Fruit fly (Drosophila melanogaster) whole organism, embryonic: ENCODE results near the gene CG13258.

ENCODE experiments used
- CG10267 ChIP-seq: fragments of 200-800 bp; sonication (Bioruptor generic); optimal IDR thresholded peaks from 2 replicates; lab custom pipeline; 2018; ENCODE audit warnings: missing biosample characterization, mild to moderate bottlenecking, missing genetic modification characterization, moderate library complexity
- CG10274 ChIP-seq: fragments of 200-800 bp; sonication (Bioruptor generic); optimal IDR thresholded peaks from 3 replicates; lab custom pipeline; 2017; ENCODE audit warnings: missing biosample characterization, mild to moderate bottlenecking, missing genetic modification characterization
- CG10543 ChIP-seq: fragments of 200-800 bp; sonication (Bioruptor generic); optimal IDR thresholded peaks from 3 replicates; lab custom pipeline; 2017; ENCODE audit warnings: missing biosample characterization, mild to moderate bottlenecking, missing genetic modification characterization, moderate library complexity
- CG10654 ChIP-seq: fragments of 200-800 bp; sonication (Bioruptor generic); optimal IDR thresholded peaks from 2 replicates; lab custom pipeline; 2016; ENCODE audit warnings: missing biosample characterization, missing genetic modification characterization
- CG10979 ChIP-seq: fragments of 200-800 bp; sonication (Bioruptor generic); optimal IDR thresholded peaks from 2 replicates; lab custom pipeline; 2018; ENCODE audit warnings: missing biosample characterization, mild to moderate bottlenecking, missing genetic modification characterization, moderate library complexity
- CG12071 ChIP-seq: fragments of 200-800 bp; sonication (Bioruptor generic); optimal IDR thresholded peaks from 3 replicates; lab custom pipeline; 2018; ENCODE audit warnings: missing biosample characterization, mild to moderate bottlenecking, missing genetic modification characterization
- CG1647 ChIP-seq: fragments of 200-800 bp; sonication (Bioruptor generic); optimal IDR thresholded peaks from 3 replicates; lab custom pipeline; 2016; ENCODE audit warnings: missing biosample characterization, missing genetic modification characterization
- CG16779 ChIP-seq: fragments of 200-800 bp; sonication (Bioruptor generic); IDR thresholded peaks from 2 replicates; pipeline ENCODE4 v1.3.6; 2022; ENCODE audit warnings: missing biosample characterization, missing genetic modification characterization
- CG18011 ChIP-seq: fragments of 200-800 bp; sonication (Bioruptor generic); optimal IDR thresholded peaks from 2 replicates; lab custom pipeline; 2017; ENCODE audit warnings: missing biosample characterization, missing genetic modification characterization, mild to moderate bottlenecking, moderate library complexity, missing genotype
- CG2678 ChIP-seq: fragments of 200-800 bp; sonication (Bioruptor generic); optimal IDR thresholded peaks from 3 replicates; lab custom pipeline; 2019; ENCODE audit warnings: missing biosample characterization, mild to moderate bottlenecking, missing genetic modification characterization, moderate library complexity
- CG2712 ChIP-seq: fragments of 200-800 bp; optimal IDR thresholded peaks from 3 replicates; lab custom pipeline; 2019; ENCODE audit warnings: missing biosample characterization, mild to moderate bottlenecking, missing genetic modification characterization, moderate library complexity
- CG3847 ChIP-seq: fragments of 200-800 bp; sonication (Bioruptor generic); IDR thresholded peaks from 2 replicates; pipeline ENCODE4 v1.3.6; 2022; ENCODE audit warnings: missing biosample characterization, missing genetic modification characterization
- CG4404 ChIP-seq: fragments of 200-800 bp; sonication (Bioruptor generic); IDR thresholded peaks from 2 replicates; pipeline ENCODE4 v1.3.6; 2022; ENCODE audit warnings: missing biosample characterization, missing genetic modification characterization
- CG4424 ChIP-seq: fragments of 200-800 bp; sonication (Bioruptor generic); optimal IDR thresholded peaks from 3 replicates; lab custom pipeline; 2016; ENCODE audit warnings: missing biosample characterization, missing genetic modification characterization
- CG4820 ChIP-seq: fragments of 200-800 bp; sonication (Bioruptor generic); optimal IDR thresholded peaks from 3 replicates; lab custom pipeline; 2016; ENCODE audit warnings: missing biosample characterization, missing genetic modification characterization
- CG6813 ChIP-seq: fragments of 200-800 bp; sonication (Bioruptor generic); optimal IDR thresholded peaks from 2 replicates; lab custom pipeline; 2017; ENCODE audit warnings: missing biosample characterization, missing genetic modification characterization, mild to moderate bottlenecking, moderate library complexity, missing genetic modification reagents
- CG7357 ChIP-seq: fragments of 200-800 bp; sonication (Bioruptor generic); IDR thresholded peaks from 3 replicates; pipeline ENCODE4 v1.3.6; 2022; ENCODE audit warnings: missing biosample characterization, missing genetic modification characterization
- CG8478 ChIP-seq: fragments of >200 bp; optimal IDR thresholded peaks from 2 replicates; lab custom pipeline; 2018
- CG9797 ChIP-seq: fragments of 200-800 bp; sonication (Bioruptor generic); optimal IDR thresholded peaks from 3 replicates; lab custom pipeline; 2018; ENCODE audit warnings: missing biosample characterization, mild to moderate bottlenecking, missing genetic modification characterization
- CHES-1-like ChIP-seq: fragments of 200-800 bp; sonication (Bioruptor generic); optimal IDR thresholded peaks from 2 replicates; lab custom pipeline; 2016; ENCODE audit warnings: missing biosample characterization, missing genetic modification characterization
- Dad ChIP-seq: fragments of 200-800 bp; sonication (Bioruptor generic); optimal IDR thresholded peaks from 3 replicates; lab custom pipeline; 2016; ENCODE audit warnings: missing biosample characterization, missing genetic modification characterization
- Dbx ChIP-seq: fragments of 200-800 bp; sonication (Bioruptor generic); IDR thresholded peaks from 3 replicates; pipeline ENCODE4 v1.3.6; 2022; ENCODE audit warnings: missing biosample characterization, missing genetic modification characterization
- Deaf1 ChIP-seq: fragments of 200-800 bp; optimal IDR thresholded peaks from 3 replicates; lab custom pipeline; 2019; ENCODE audit warnings: missing biosample characterization, mild to moderate bottlenecking, missing genetic modification characterization, moderate library complexity
- Doc2 ChIP-seq: fragments of 200-800 bp; sonication (Bioruptor generic); IDR thresholded peaks from 2 replicates; pipeline ENCODE4 v1.3.6; 2022; ENCODE audit warnings: missing biosample characterization, missing genetic modification characterization
- Fer1 ChIP-seq: fragments of 200-800 bp; sonication (Bioruptor generic); optimal IDR thresholded peaks from 2 replicates; lab custom pipeline; 2017; ENCODE audit warnings: missing biosample characterization, mild to moderate bottlenecking, missing genetic modification characterization
- Max ChIP-seq: fragments of 200-800 bp; sonication (Bioruptor generic); optimal IDR thresholded peaks from 2 replicates; lab custom pipeline; 2016; ENCODE audit warnings: missing biosample characterization, mild to moderate bottlenecking, missing genetic modification characterization
- Ptx1 ChIP-seq: fragments of 200-800 bp; sonication (Bioruptor generic); IDR thresholded peaks from 2 replicates; pipeline ENCODE4 v1.3.6; 2022; ENCODE audit warnings: missing biosample characterization, missing genetic modification characterization
- Sin3A ChIP-seq: fragments of >200 bp; optimal IDR thresholded peaks from 2 replicates; lab custom pipeline; 2018
- Sry-δ ChIP-seq: fragments of 200-800 bp; sonication (Bioruptor generic); optimal IDR thresholded peaks from 2 replicates; lab custom pipeline; 2016; ENCODE audit warnings: missing biosample characterization, missing genetic modification characterization
- dati ChIP-seq: fragments of 200-800 bp; sonication (Bioruptor generic); IDR thresholded peaks from 2 replicates; pipeline ENCODE4 v1.3.6; 2022; ENCODE audit warnings: missing biosample characterization, missing genetic modification characterization
- dmrt99B ChIP-seq: fragments of 200-800 bp; sonication (Bioruptor generic); optimal IDR thresholded peaks from 2 replicates; lab custom pipeline; 2018; ENCODE audit warnings: missing biosample characterization, mild to moderate bottlenecking, missing genetic modification characterization, moderate library complexity
- en ChIP-seq: fragments of 200-800 bp; sonication (Bioruptor generic); optimal IDR thresholded peaks from 2 replicates; lab custom pipeline; 2016; ENCODE audit warnings: missing biosample characterization, missing genetic modification characterization
- ewg ChIP-seq: fragments of 200-800 bp; sonication (Bioruptor generic); optimal IDR thresholded peaks from 3 replicates; lab custom pipeline; 2017; ENCODE audit warnings: mild to moderate bottlenecking, missing biosample characterization, missing genetic modification reagents, missing genetic modification characterization
- exex ChIP-seq: fragments of 200-800 bp; sonication (Bioruptor generic); optimal IDR thresholded peaks from 4 replicates; lab custom pipeline; 2018; ENCODE audit warnings: missing biosample characterization, mild to moderate bottlenecking, missing genetic modification characterization, moderate library complexity
- ham ChIP-seq: fragments of 200-800 bp; sonication (Bioruptor generic); IDR thresholded peaks from 2 replicates; pipeline ENCODE4 v1.3.6; 2022; ENCODE audit warnings: missing biosample characterization, missing genetic modification characterization
- jing ChIP-seq: fragments of 200-800 bp; sonication (Bioruptor generic); optimal IDR thresholded peaks from 2 replicates; lab custom pipeline; 2018; ENCODE audit warnings: missing biosample characterization, mild to moderate bottlenecking, missing genetic modification characterization
- mld ChIP-seq: fragments of 200-800 bp; sonication (Bioruptor generic); IDR thresholded peaks from 3 replicates; pipeline ENCODE4 v1.3.6; 2022; ENCODE audit warnings: missing biosample characterization, missing genetic modification characterization; ENCODE audit not compliant: partially characterized antibody
- odd ChIP-seq: fragments of 200-800 bp; sonication (Bioruptor generic); optimal IDR thresholded peaks from 2 replicates; lab custom pipeline; 2017; ENCODE audit warnings: missing biosample characterization, mild to moderate bottlenecking, missing genetic modification characterization
- pan ChIP-seq, 4 experiments: fragments of >200 bp in 3 of 4; fragments of 200-800 bp in 1 of 4; sonication (Bioruptor generic) in 1 of 4; optimal IDR thresholded peaks in 3 of 4; IDR thresholded peaks in 1 of 4; 2 replicates each; pipeline versions ENCODE4 v1.3.6 to Lab custom; 2017 to 2022; ENCODE audit warnings: missing biosample characterization in 2 of 4, missing genetic modification characterization in 2 of 4, mixed read lengths in 1 of 4
- phol ChIP-seq: fragments of 200-800 bp; sonication (Bioruptor generic); optimal IDR thresholded peaks from 3 replicates; lab custom pipeline; 2018; ENCODE audit warnings: missing biosample characterization, mild to moderate bottlenecking, missing genetic modification characterization, moderate library complexity
- repo ChIP-seq: fragments of 200-800 bp; sonication (Bioruptor generic); optimal IDR thresholded peaks from 2 replicates; lab custom pipeline; 2016; ENCODE audit warnings: missing biosample characterization, missing genetic modification characterization
- sc ChIP-seq, 3 experiments: fragments of >200 bp in 2 of 3; fragments of 200-800 bp in 1 of 3; sonication (Bioruptor generic) in 1 of 3; optimal IDR thresholded peaks; 2 replicates in 2 of 3; 3 replicates in 1 of 3; lab custom pipeline; 2017; ENCODE audit warnings: mild to moderate bottlenecking in 1 of 3, missing biosample characterization in 1 of 3, missing genetic modification characterization in 1 of 3, missing genetic modification reagents in 1 of 3
- slbo ChIP-seq: fragments of 200-800 bp; sonication (Bioruptor generic); IDR thresholded peaks from 2 replicates; pipeline ENCODE4 v1.3.6; 2022; ENCODE audit warnings: missing biosample characterization, missing genetic modification characterization
- tio ChIP-seq: fragments of 200-800 bp; sonication (Bioruptor generic); optimal IDR thresholded peaks from 2 replicates; lab custom pipeline; 2017; ENCODE audit warnings: missing biosample characterization, missing genetic modification characterization, inconsistent platforms
- tup ChIP-seq: fragments of 200-800 bp; sonication (Bioruptor generic); optimal IDR thresholded peaks from 2 replicates; lab custom pipeline; 2016; ENCODE audit warnings: missing biosample characterization, mild to moderate bottlenecking, missing genetic modification characterization, moderate library complexity
- unc-4 ChIP-seq: fragments of 200-800 bp; sonication (Bioruptor generic); IDR thresholded peaks from 2 replicates; pipeline ENCODE4 v1.3.6; 2022; ENCODE audit warnings: missing biosample characterization, missing genetic modification characterization; ENCODE audit not compliant: partially characterized antibody
- wdn ChIP-seq: fragments of 200-800 bp; sonication (Bioruptor generic); IDR thresholded peaks from 2 replicates; pipeline ENCODE4 v1.3.6; 2022; ENCODE audit warnings: missing biosample characterization, missing genetic modification characterization
- wor ChIP-seq: fragments of 200-800 bp; sonication (Bioruptor generic); IDR thresholded peaks from 2 replicates; pipeline ENCODE4 v1.3.6; 2022; ENCODE audit warnings: missing biosample characterization, missing genetic modification characterization

The CG13258 gene

DNA sequence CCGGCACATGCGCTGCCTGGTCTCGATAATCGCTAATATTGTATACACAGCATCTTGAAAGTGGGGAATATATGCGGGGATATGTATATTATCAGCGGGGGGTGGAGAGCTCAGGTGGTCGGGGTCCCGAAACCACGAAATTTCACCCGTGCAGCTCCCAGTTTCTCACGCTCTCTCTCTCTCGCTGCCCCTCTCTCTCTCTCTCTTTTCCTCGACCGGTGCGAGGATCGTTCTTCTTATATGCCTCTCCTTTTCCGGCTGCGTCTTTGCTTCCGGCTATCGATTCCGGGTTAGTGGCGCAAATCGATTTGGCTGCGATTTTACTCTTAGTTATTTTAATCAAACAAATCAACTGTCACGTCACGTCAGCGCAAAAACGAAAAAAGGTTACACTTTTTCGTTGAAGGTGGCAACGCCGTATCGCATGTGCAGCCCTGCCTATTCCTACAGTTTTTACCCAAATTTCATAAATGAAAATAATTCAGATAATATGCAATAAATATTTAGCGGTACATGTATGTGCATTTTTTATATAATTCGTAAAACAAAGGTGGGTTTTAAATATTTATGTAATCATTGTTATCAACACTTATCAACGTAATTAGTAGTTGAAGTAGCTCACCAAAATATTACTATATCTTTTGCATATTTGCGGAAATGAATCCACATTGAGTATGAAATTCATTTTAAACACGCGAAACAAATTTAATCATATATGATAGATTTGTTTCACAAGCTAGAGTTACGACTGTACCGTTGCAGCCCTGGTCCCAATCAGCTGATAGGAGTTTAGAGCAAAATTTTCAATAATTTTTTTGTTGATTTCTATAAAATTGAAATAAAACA lies 6.9 kb upstream of the CG13258 start, which contains the start of the genes heix and CG17328 (continued):
- peak; percentile 19 for TF ChIP-seq odd (GFP tag; lab: Kevin White, UChicago)
- TF ChIP-seq CG3847 (GFP tag; lab: Robert Waterston, UW): peak; percentile 69; the same call in 1 of the 2 replicates
- peak; percentile 79 for TF ChIP-seq phol (tag; lab: Kevin White, UChicago)
- peak; percentile 24 for TF ChIP-seq CG18011 (GFP tag; lab: Kevin White, UChicago)
- peak; percentile 81 for TF ChIP-seq Ptx1 (GFP tag; lab: Robert Waterston, UW)
- peak; percentile 73 for TF ChIP-seq CG10267 (tag; lab: Kevin White, UChicago)
- TF ChIP-seq slbo: peak; percentile 89
- peak; percentile 39 for TF ChIP-seq Sry-δ (GFP tag; lab: Kevin White, UChicago)
- no peak for TF ChIP-seq unc-4 (GFP tag; lab: Robert Waterston, UW)
- no peak for TF ChIP-seq CG16779
- TF ChIP-seq pan (optimal IDR thresholded peaks at IDR 0.05; lab: Kevin White, UChicago): no peak
- peak in 1 of 2 experiments; percentile 65 for TF ChIP-seq pan (GFP tag; optimal IDR thresholded peaks at IDR 0.05 in 1 of 2, IDR thresholded peaks at IDR 0.05 in 1 of 2)
- TF ChIP-seq CG12071: no peak
- no peak for TF ChIP-seq jing (GFP tag; lab: Kevin White, UChicago)
- TF ChIP-seq CG10654 (GFP tag; lab: Kevin White, UChicago): peak; percentile 70
- TF ChIP-seq CG4424 (GFP tag; lab: Kevin White, UChicago): peak; percentile 77
- TF ChIP-seq CG6813: no peak
- TF ChIP-seq wdn (GFP tag; lab: Robert Waterston, UW): 0 out of 2 replicates have a peak, but pooled peaks have one; percentile 73
- TF ChIP-seq exex (tag; lab: Kevin White, UChicago): no peak
- TF ChIP-seq mld (GFP tag; lab: Robert Waterston, UW): no peak
- peak; percentile 74 for TF ChIP-seq CG2712 (tag; lab: Kevin White, UChicago)
- peak; percentile 49 for TF ChIP-seq CHES-1-like (GFP tag; lab: Kevin White, UChicago)
- no peak for TF ChIP-seq repo (GFP tag; lab: Kevin White, UChicago)
- no peak for TF ChIP-seq Deaf1
- TF ChIP-seq tup: peak; percentile 18
- peak; percentile 75 for TF ChIP-seq CG9797
- TF ChIP-seq en (GFP tag; lab: Kevin White, UChicago): no peak
- no peak for TF ChIP-seq dmrt99B (tag; lab: Kevin White, UChicago)
- peak; percentile 80 for TF ChIP-seq tio
- peak; percentile 41; the same call in 1 of the 2 replicates for TF ChIP-seq wor (GFP tag; lab: Robert Waterston, UW)
- peak; percentile 45 for TF ChIP-seq CG10979 (tag; lab: Kevin White, UChicago)
- peak; percentile 54 for TF ChIP-seq CG4404 (GFP tag; lab: Robert Waterston, UW)
- peak; percentile 48 for TF ChIP-seq ewg (GFP tag; lab: Kevin White, UChicago)
- no peak for TF ChIP-seq Doc2 (GFP tag; lab: Robert Waterston, UW)
- no peak for TF ChIP-seq CG1647 (GFP tag; lab: Kevin White, UChicago)
- no peak for TF ChIP-seq CG8478 (lab: Kevin White, UChicago)
- peak; percentile 61 for TF ChIP-seq CG10543
- TF ChIP-seq CG7357 (GFP tag; lab: Robert Waterston, UW): peak; percentile 34; the same call in 1 of the 3 replicates
- TF ChIP-seq sc (optimal IDR thresholded peaks at IDR 0.05; lab: Kevin White, UChicago): no peak
- TF ChIP-seq sc (GFP tag; optimal IDR thresholded peaks at IDR 0.05; lab: Kevin White, UChicago): no peak
- TF ChIP-seq CG10274 (GFP tag; lab: Kevin White, UChicago): no peak
- peak; percentile 80 for TF ChIP-seq Sin3A (lab: Kevin White, UChicago)
- peak; percentile 55 for TF ChIP-seq Fer1 (GFP tag; lab: Kevin White, UChicago)
- no peak for TF ChIP-seq CG2678
- TF ChIP-seq dati (GFP tag; lab: Robert Waterston, UW): no peak
- TF ChIP-seq Max (GFP tag; lab: Kevin White, UChicago): peak; percentile 60
- TF ChIP-seq Dbx: peak; percentile 64
- TF ChIP-seq Dad (GFP tag; lab: Kevin White, UChicago): peak; percentile 28
- TF ChIP-seq CG4820: peak; percentile 67
- no peak; the same call in 1 of the 2 replicates for TF ChIP-seq ham (GFP tag; lab: Robert Waterston, UW)
